Worm (Caenorhabditis elegans) whole organism, L2 larva: ENCODE results near the gene C35D10.7.
A peak's percentile ranks its signal among the peaks of the same experiment; 100 is the strongest.

ENCODE experiments used
- F13H6.1 ChIP-seq: sonication (generic microtip); optimal IDR thresholded peaks from 2 replicates; lab custom pipeline; 2016; ENCODE audit warnings: missing genetic modification characterization, missing compliant biosample characterization
- R02D3.7 ChIP-seq: fragments of 150-350 bp; optimal IDR thresholded peaks from 2 replicates; lab custom pipeline; 2014; ENCODE audit warnings: missing biosample characterization, missing genetic modification characterization
- alr-1 ChIP-seq: fragments of 150-350 bp; optimal IDR thresholded peaks from 2 replicates; lab custom pipeline; 2014; ENCODE audit warnings: missing biosample characterization, missing genetic modification characterization
- aly-2 ChIP-seq: fragments of 150-350 bp; optimal IDR thresholded peaks from 2 replicates; lab custom pipeline; 2014; ENCODE audit warnings: missing biosample characterization, missing genetic modification characterization
- ama-1 ChIP-seq: fragments of 150-350 bp; optimal IDR thresholded peaks from 2 replicates; lab custom pipeline; 2018; ENCODE audit warnings: inconsistent platforms
- blmp-1 ChIP-seq: sonication (generic microtip); optimal IDR thresholded peaks from 2 replicates; lab custom pipeline; 2017; ENCODE audit warnings: missing genetic modification characterization, mild to moderate bottlenecking, missing compliant biosample characterization, antibody characterized with exemption, moderate library complexity; ENCODE audit not compliant: insufficient read depth
- crh-2 ChIP-seq: sonication (generic microtip); optimal IDR thresholded peaks from 2 replicates; lab custom pipeline; 2017; ENCODE audit warnings: missing biosample characterization, missing genetic modification characterization
- elt-3 ChIP-seq: sonication (generic microtip); optimal IDR thresholded peaks from 2 replicates; lab custom pipeline; 2017; ENCODE audit warnings: missing biosample characterization, missing genetic modification characterization
- fos-1 ChIP-seq: fragments of 150-350 bp; optimal IDR thresholded peaks from 2 replicates; lab custom pipeline; 2014; ENCODE audit warnings: missing biosample characterization, missing genetic modification characterization
- lin-11 ChIP-seq: fragments of 150-350 bp; sonication (generic microtip); optimal IDR thresholded peaks from 2 replicates; lab custom pipeline; 2014; ENCODE audit warnings: missing biosample characterization, missing genetic modification characterization, inconsistent platforms, mixed read lengths
- lin-13 ChIP-seq: fragments of 150-350 bp; optimal IDR thresholded peaks from 2 replicates; lab custom pipeline; 2014; ENCODE audit warnings: missing biosample characterization, missing genetic modification reagents, missing genetic modification characterization
- lsy-2 ChIP-seq, 2 experiments: fragments of 150-350 bp in 1 of 2; sonication (generic microtip) in 1 of 2; optimal IDR thresholded peaks; 2 replicates each; lab custom pipeline; 2014 to 2017; ENCODE audit warnings: missing biosample characterization in 2 of 2, missing genetic modification characterization in 2 of 2
- mab-5 ChIP-seq: fragments of 150-350 bp; optimal IDR thresholded peaks from 2 replicates; lab custom pipeline; 2014; ENCODE audit warnings: missing biosample characterization, missing genetic modification characterization
- nhr-11 ChIP-seq: fragments of 150-350 bp; optimal IDR thresholded peaks from 2 replicates; lab custom pipeline; 2014; ENCODE audit warnings: missing biosample characterization, missing genetic modification characterization
- nhr-12 ChIP-seq: fragments of 150-350 bp; optimal IDR thresholded peaks from 2 replicates; lab custom pipeline; 2014; ENCODE audit warnings: missing biosample characterization, missing genetic modification characterization
- nhr-21 ChIP-seq: fragments of 150-350 bp; optimal IDR thresholded peaks from 2 replicates; lab custom pipeline; 2014; ENCODE audit warnings: missing biosample characterization, missing genetic modification characterization
- nhr-23 ChIP-seq: fragments of 150-350 bp; optimal IDR thresholded peaks from 2 replicates; lab custom pipeline; 2014; ENCODE audit warnings: missing biosample characterization, missing genetic modification reagents, missing genetic modification characterization
- nhr-25 ChIP-seq: fragments of 150-350 bp; sonication (generic microtip); optimal IDR thresholded peaks from 3 replicates; lab custom pipeline; 2014; ENCODE audit warnings: missing biosample characterization, missing genetic modification characterization
- nhr-77 ChIP-seq: fragments of 150-350 bp; optimal IDR thresholded peaks from 2 replicates; lab custom pipeline; 2014; ENCODE audit warnings: missing biosample characterization, missing genetic modification characterization
- peb-1 ChIP-seq: fragments of 150-350 bp; optimal IDR thresholded peaks from 2 replicates; lab custom pipeline; 2014; ENCODE audit warnings: missing biosample characterization, missing genetic modification characterization
- sem-4 ChIP-seq: fragments of 150-350 bp; optimal IDR thresholded peaks from 2 replicates; lab custom pipeline; 2014; ENCODE audit warnings: missing biosample characterization, missing genetic modification reagents, missing genetic modification characterization
- sma-9 ChIP-seq, 2 experiments: fragments of 150-350 bp in 1 of 2; sonication (generic microtip) in 1 of 2; optimal IDR thresholded peaks; 2 replicates each; lab custom pipeline; 2014 to 2016; ENCODE audit warnings: missing genetic modification characterization in 2 of 2, mild to moderate bottlenecking in 1 of 2, missing biosample characterization in 1 of 2, missing compliant biosample characterization in 1 of 2, missing genetic modification reagents in 1 of 2, moderate library complexity in 1 of 2
- snpc-4 ChIP-seq: fragments of 150-350 bp; optimal IDR thresholded peaks from 2 replicates; lab custom pipeline; 2014; ENCODE audit warnings: missing biosample characterization, missing genetic modification characterization
- unc-39 ChIP-seq: fragments of 150-350 bp; optimal IDR thresholded peaks from 2 replicates; lab custom pipeline; 2014; ENCODE audit warnings: missing biosample characterization, missing genetic modification characterization
- unc-55 ChIP-seq: fragments of 150-350 bp; sonication (generic microtip); optimal IDR thresholded peaks from 3 replicates; lab custom pipeline; 2014; ENCODE audit warnings: missing biosample characterization, missing genetic modification reagents, missing genetic modification characterization
- unc-62 ChIP-seq: fragments of 150-350 bp; optimal IDR thresholded peaks from 2 replicates; lab custom pipeline; 2014; ENCODE audit warnings: missing biosample characterization, missing genetic modification reagents, missing genetic modification characterization
- zag-1 ChIP-seq: fragments of 150-350 bp; optimal IDR thresholded peaks from 2 replicates; lab custom pipeline; 2014; ENCODE audit warnings: missing biosample characterization, missing genetic modification characterization
- ztf-11 ChIP-seq: sonication (generic microtip); optimal IDR thresholded peaks from 2 replicates; lab custom pipeline; 2017; ENCODE audit warnings: missing biosample characterization, missing genetic modification characterization
- ztf-4 ChIP-seq: fragments of 150-350 bp; optimal IDR thresholded peaks from 2 replicates; lab custom pipeline; 2014; ENCODE audit warnings: missing biosample characterization, missing genetic modification characterization

The C35D10.7 gene

ce11 chrIII:4881955-4882354 is 26.0 kb downstream of the C35D10.7 start:
- TF ChIP-seq snpc-4 (tag; lab: Kevin White, UChicago): no peak
- peak; percentile 24 for TF ChIP-seq fos-1 (tag; lab: Kevin White, UChicago)

DNA sequence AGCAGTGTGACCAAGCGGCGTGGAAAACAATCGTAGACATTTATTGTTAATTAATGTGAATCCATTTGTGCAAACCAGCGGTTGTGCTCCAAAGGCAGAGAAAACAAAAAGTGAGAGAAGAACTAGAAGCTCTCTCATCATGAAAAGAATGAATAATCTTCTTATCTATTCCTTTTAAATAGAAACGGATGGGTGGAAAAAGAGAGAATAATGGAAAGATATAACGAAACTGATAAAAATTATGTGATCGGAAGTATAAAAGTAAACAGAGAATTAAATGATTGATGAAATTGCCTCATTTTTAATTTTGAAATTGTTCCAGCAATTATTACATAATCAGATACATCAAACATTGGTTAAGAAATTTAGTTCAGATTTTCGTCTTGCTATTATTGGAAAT is 27.4 kb downstream of the C35D10.7 start, which contains the start of gene clec-5:
Gene clec-5 (minus strand): TSS at position 178 of the 400 bp plus-strand sequence.
- TF ChIP-seq fos-1 (tag; lab: Kevin White, UChicago) (peak; percentile 77), lin-13 (no peak), nhr-11 (no peak)

DNA sequence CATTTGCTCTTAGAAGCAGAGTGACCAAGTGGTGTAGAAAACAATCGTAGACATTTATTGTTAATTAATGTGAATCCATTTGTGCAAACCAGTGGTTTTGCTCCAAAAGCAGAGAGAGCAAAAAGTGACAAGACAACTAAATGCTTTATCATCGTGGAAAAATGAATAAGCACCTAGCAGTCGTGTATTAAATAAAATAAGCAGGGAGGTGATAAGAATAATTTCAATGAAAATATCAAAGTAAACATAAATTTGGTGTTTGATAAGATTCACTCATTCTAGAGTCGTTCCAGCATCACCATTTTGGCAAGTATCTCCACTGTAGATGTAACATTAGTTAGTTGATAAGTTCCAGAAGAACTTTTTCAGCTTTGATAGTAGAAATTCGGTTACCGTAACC is 31.3 kb downstream of the C35D10.7 start, which contains the start of gene clec-6:
Gene clec-6 (minus strand): TSS at position 154 of the 400 bp plus-strand sequence.
- TF ChIP-seq elt-3 (tag; lab: Kevin White, UChicago) (no peak), fos-1 (tag; lab: Kevin White, UChicago) (peak; percentile 84)

ce11 chrIII:4890997-4891396 is 35.0 kb downstream of the C35D10.7 start, which contains the start of gene F26F4.5:
Gene F26F4.5 (minus strand): TSS chrIII:4891252.
- TF ChIP-seq snpc-4 (tag; lab: Kevin White, UChicago) (no peak), lin-13 (no peak), alr-1 (tag; lab: Kevin White, UChicago) (no peak), blmp-1 (tag; lab: Kevin White, UChicago) (no peak), sem-4 (tag; lab: Kevin White, UChicago) (no peak), R02D3.7 (tag; lab: Kevin White, UChicago) (no peak), unc-39 (tag; lab: Kevin White, UChicago) (no peak), sma-9 (GFP tag; optimal IDR thresholded peaks at IDR 0.05; lab: Kevin White, UChicago) (no peak), sma-9 (tag; optimal IDR thresholded peaks at IDR 0.05; lab: Kevin White, UChicago) (no peak), nhr-12 (tag; lab: Kevin White, UChicago) (no peak)

DNA sequence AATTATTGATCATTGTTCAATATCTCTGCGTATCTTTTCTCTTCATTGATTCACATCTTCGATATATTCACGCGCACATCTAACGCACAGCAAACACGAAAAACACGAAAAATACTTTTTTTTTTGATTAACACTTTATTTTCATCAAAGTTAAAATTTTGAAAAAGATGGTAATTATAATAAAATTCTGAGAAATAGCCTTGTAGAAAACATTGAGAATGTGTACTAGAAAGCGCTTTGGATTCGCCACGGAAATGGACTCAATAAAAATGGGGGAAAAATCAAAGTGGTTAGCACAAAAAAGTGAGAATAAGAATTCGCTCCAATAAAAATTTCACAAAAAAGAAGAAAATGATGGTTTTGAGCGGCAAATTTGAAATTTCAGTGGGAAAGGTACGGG is 37.5 kb downstream of the C35D10.7 start, which contains the start of gene F26F4.6:
Gene F26F4.6 (minus strand): TSS at position 101 of the 400 bp plus-strand sequence.
- TF ChIP-seq fos-1 (tag; lab: Kevin White, UChicago): no peak
- TF ChIP-seq unc-39 (tag; lab: Kevin White, UChicago): no peak
- no peak for TF ChIP-seq ztf-4 (tag; lab: Kevin White, UChicago)
- no peak for TF ChIP-seq mab-5 (tag; lab: Kevin White, UChicago)
- no peak for TF ChIP-seq nhr-12 (tag; lab: Kevin White, UChicago)
- TF ChIP-seq ama-1 (lab: Kevin White, UChicago): no peak
- TF ChIP-seq aly-2 (tag; lab: Kevin White, UChicago): no peak
- no peak for TF ChIP-seq snpc-4 (tag; lab: Kevin White, UChicago)
- TF ChIP-seq zag-1 (tag; lab: Kevin White, UChicago): no peak
- no peak for TF ChIP-seq lin-11
- no peak for TF ChIP-seq nhr-77
- TF ChIP-seq sem-4 (tag; lab: Kevin White, UChicago): no peak
- no peak for TF ChIP-seq alr-1 (tag; lab: Kevin White, UChicago)
- TF ChIP-seq peb-1 (tag; lab: Kevin White, UChicago): no peak
- no peak for TF ChIP-seq nhr-25
- no peak for TF ChIP-seq R02D3.7 (tag; lab: Kevin White, UChicago)
- TF ChIP-seq ztf-11 (tag; lab: Kevin White, UChicago): no peak
- no peak for TF ChIP-seq F13H6.1 (tag; lab: Kevin White, UChicago)

ce11 chrIII:4895313-4895712 is 39.3 kb downstream of the C35D10.7 start:
- TF ChIP-seq lin-11: no peak
- TF ChIP-seq R02D3.7 (tag; lab: Kevin White, UChicago): no peak
- TF ChIP-seq nhr-11: no peak
- no peak for TF ChIP-seq nhr-23 (tag; lab: Kevin White, UChicago)
- TF ChIP-seq nhr-21 (tag; lab: Kevin White, UChicago): no peak
- no peak for TF ChIP-seq sma-9 (GFP tag; optimal IDR thresholded peaks at IDR 0.05; lab: Kevin White, UChicago)
- no peak for TF ChIP-seq sma-9 (tag; optimal IDR thresholded peaks at IDR 0.05; lab: Kevin White, UChicago)
- no peak for TF ChIP-seq zag-1 (tag; lab: Kevin White, UChicago)
- no peak for TF ChIP-seq lsy-2 (tag; optimal IDR thresholded peaks at IDR 0.05; lab: Kevin White, UChicago)
- TF ChIP-seq unc-55 (GFP tag; lab: Kevin White, UChicago): no peak
- TF ChIP-seq sem-4 (tag; lab: Kevin White, UChicago): no peak
- no peak for TF ChIP-seq unc-62
- no peak for TF ChIP-seq lin-13
- TF ChIP-seq nhr-25: no peak
- TF ChIP-seq crh-2 (tag; lab: Kevin White, UChicago): no peak
- TF ChIP-seq F13H6.1 (tag; lab: Kevin White, UChicago): no peak
- TF ChIP-seq, all 48 proteins: peak for 0
